Fruit fly (Drosophila melanogaster): ENCODE measurements around the gene CG7131.

CG7131 gene

DNA sequence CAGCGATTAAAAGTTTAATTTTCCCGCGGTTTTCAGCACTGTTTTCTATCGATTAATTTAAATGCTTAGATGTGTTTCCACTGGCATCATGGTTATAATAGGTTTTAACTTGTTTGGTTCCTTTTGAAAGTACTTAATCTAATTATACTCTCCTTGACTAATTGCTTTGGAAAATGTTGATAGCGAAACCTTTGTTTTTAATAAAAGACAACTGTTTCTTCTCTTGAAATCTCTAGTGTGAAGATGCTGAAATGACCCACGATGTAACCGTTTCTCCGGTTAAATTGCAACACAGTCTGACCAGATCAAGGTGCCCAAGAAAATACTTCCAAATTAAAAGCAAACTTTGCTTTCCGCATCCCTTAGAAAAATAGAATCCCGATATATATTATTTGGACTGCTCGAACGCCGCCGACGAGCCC is 10.3 kb upstream of the CG7131 start, which contains the start of gene Dlc90F (continued):
- TF ChIP-seq Lim3 (GFP tag; IDR thresholded peaks at IDR 0.05): peak; percentile 53; the same call in 1 of the 2 replicates
- TF ChIP-seq Blimp-1 (GFP tag; optimal IDR thresholded peaks at IDR 0.05): peak; percentile 39
- TF ChIP-seq CG6854 (GFP tag; optimal IDR thresholded peaks at IDR 0.05): no peak
- peak; percentile 92 for TF ChIP-seq Myb (GFP tag; optimal IDR thresholded peaks at IDR 0.05)
- TF ChIP-seq CG14667 (GFP tag; IDR thresholded peaks at IDR 0.05): peak; percentile 77
- TF ChIP-seq Bteb2 (GFP tag; optimal IDR thresholded peaks at IDR 0.05): peak; percentile 46
- TF ChIP-seq CG8924 (tag; optimal IDR thresholded peaks at IDR 0.05): peak; percentile 67
- peak; percentile 38 for TF ChIP-seq CG18764 (GFP tag; optimal IDR thresholded peaks at IDR 0.05)
- no peak for TF ChIP-seq yki (optimal IDR thresholded peaks at IDR 0.05)
- TF ChIP-seq gfzf (GFP tag; optimal IDR thresholded peaks at IDR 0.05): peak; percentile 95
- TF ChIP-seq stc (GFP tag; IDR thresholded peaks at IDR 0.05): peak; percentile 70; the same call in 1 of the 2 replicates
- no peak for TF ChIP-seq CG7963 (GFP tag; IDR thresholded peaks at IDR 0.05; ENCODE audit: partially characterized antibody)
- peak; percentile 81 for TF ChIP-seq Hr3 (GFP tag; optimal IDR thresholded peaks at IDR 0.05)
- peak; percentile 80 for TF ChIP-seq zfh2 (GFP tag; optimal IDR thresholded peaks at IDR 0.05)
- TF ChIP-seq CG18476 (GFP tag; optimal IDR thresholded peaks at IDR 0.05): peak; percentile 33
- TF ChIP-seq Xbp1 (GFP tag; optimal IDR thresholded peaks at IDR 0.05): peak; percentile 82
- peak; percentile 53; the same call in 1 of the 2 replicates for TF ChIP-seq Taf1 (GFP tag; IDR thresholded peaks at IDR 0.05)
- TF ChIP-seq gcm (GFP tag; optimal IDR thresholded peaks at IDR 0.05): no peak
- peak; percentile 72 for TF ChIP-seq CG17328 (GFP tag; IDR thresholded peaks at IDR 0.05)
- TF ChIP-seq CG30403 (GFP tag; optimal IDR thresholded peaks at IDR 0.05): peak; percentile 87
- peak; percentile 84 for TF ChIP-seq esg (GFP tag; conservative IDR thresholded peaks at IDR 0.05)
- TF ChIP-seq CG3281 (GFP tag; optimal IDR thresholded peaks at IDR 0.05): peak; percentile 46
- peak; percentile 62; the same call in 1 of the 2 replicates for TF ChIP-seq Rx (GFP tag; IDR thresholded peaks at IDR 0.05)
- TF ChIP-seq btn (GFP tag; optimal IDR thresholded peaks at IDR 0.05): peak; percentile 22
- TF ChIP-seq sr (GFP tag; IDR thresholded peaks at IDR 0.05): no peak
- TF ChIP-seq wor (GFP tag; IDR thresholded peaks at IDR 0.05): peak; percentile 46; the same call in 1 of the 2 replicates
- TF ChIP-seq chinmo (GFP tag; IDR thresholded peaks at IDR 0.05; ENCODE audit: partially characterized antibody): no peak
- peak in 1 of 2 experiments; percentile 68 for TF ChIP-seq Eip74EF (GFP tag; optimal IDR thresholded peaks at IDR 0.05)
- no peak for TF ChIP-seq CG17568 (GFP tag; optimal IDR thresholded peaks at IDR 0.05)
- no peak for TF ChIP-seq CG15011 (GFP tag; optimal IDR thresholded peaks at IDR 0.05)
- TF ChIP-seq ewg (GFP tag; optimal IDR thresholded peaks at IDR 0.05): peak; percentile 66
- peak; percentile 66; the same call in 1 of the 2 replicates for TF ChIP-seq ara (GFP tag; IDR thresholded peaks at IDR 0.05)
- TF ChIP-seq ab (GFP tag; optimal IDR thresholded peaks at IDR 0.05): no peak
- peak; percentile 72; the same call in 1 of the 3 replicates for TF ChIP-seq CG3726 (GFP tag; IDR thresholded peaks at IDR 0.05)
- TF ChIP-seq CG7786 (GFP tag; optimal IDR thresholded peaks at IDR 0.05): peak; percentile 77
- TF ChIP-seq CG11560 (tag; IDR thresholded peaks at IDR 0.05): peak; percentile 83
- peak; percentile 66; the same call in 2 of the 3 replicates for TF ChIP-seq CG11093 (GFP tag; IDR thresholded peaks at IDR 0.05)
- peak; percentile 88 for TF ChIP-seq kay (GFP tag; optimal IDR thresholded peaks at IDR 0.05)
- peak; percentile 25 for TF ChIP-seq CG12299 (tag; optimal IDR thresholded peaks at IDR 0.05)
- TF ChIP-seq HLH4C (GFP tag; IDR thresholded peaks at IDR 0.05; ENCODE audit: partially characterized antibody): no peak
- peak; percentile 49 for TF ChIP-seq CG16813 (GFP tag; IDR thresholded peaks at IDR 0.05; ENCODE audit: partially characterized antibody)
- peak; percentile 69; the same call in 1 of the 2 replicates for TF ChIP-seq Awh (GFP tag; IDR thresholded peaks at IDR 0.05)
- peak; percentile 68 for TF ChIP-seq p53 (GFP tag; optimal IDR thresholded peaks at IDR 0.05)
- peak; percentile 35 for TF ChIP-seq NK7.1 (GFP tag; optimal IDR thresholded peaks at IDR 0.05)
- peak; percentile 49; the same call in 1 of the 3 replicates for TF ChIP-seq Doc3 (GFP tag; IDR thresholded peaks at IDR 0.05; ENCODE audit: partially characterized antibody)
- TF ChIP-seq Usf (GFP tag; optimal IDR thresholded peaks at IDR 0.05): peak; percentile 52
- TF ChIP-seq hbn (GFP tag; IDR thresholded peaks at IDR 0.05; ENCODE audit: partially characterized antibody): no peak; the same call in 1 of the 2 replicates
- peak; percentile 86 for TF ChIP-seq CG11456 (GFP tag; IDR thresholded peaks at IDR 0.05)
- peak; percentile 76 for TF ChIP-seq sug (tag; optimal IDR thresholded peaks at IDR 0.05)
- peak; percentile 51; the same call in 1 of the 2 replicates for TF ChIP-seq CG17612 (GFP tag; IDR thresholded peaks at IDR 0.05)

All from whole organism, embryonic.